Fruit fly (Drosophila melanogaster) whole organism, embryonic: ENCODE results near the gene CG12589.

Source experiments
- Atf-2 ChIP-seq: fragments of 200-800 bp; sonication (Bioruptor generic); optimal IDR thresholded peaks from 2 replicates; lab custom pipeline; 2016; ENCODE audit warnings: missing biosample characterization, missing genetic modification characterization
- CG11695 ChIP-seq: fragments of 200-800 bp; sonication (Bioruptor generic); IDR thresholded peaks from 3 replicates; pipeline ENCODE4 v1.3.6; 2022; ENCODE audit warnings: missing biosample characterization, missing genetic modification characterization
- CG14860 ChIP-seq: fragments of 200-800 bp; sonication (Bioruptor generic); IDR thresholded peaks from 3 replicates; pipeline ENCODE4 v1.3.6; 2022; ENCODE audit warnings: missing biosample characterization, missing genetic modification characterization; ENCODE audit not compliant: partially characterized antibody
- CG14965 ChIP-seq: fragments of 200-800 bp; sonication (Bioruptor generic); optimal IDR thresholded peaks from 2 replicates; lab custom pipeline; 2016; ENCODE audit warnings: missing biosample characterization, missing genetic modification characterization, borderline replicate concordance
- CG15479 ChIP-seq: fragments of 200-800 bp; sonication (Bioruptor generic); optimal IDR thresholded peaks from 3 replicates; lab custom pipeline; 2019; ENCODE audit warnings: missing biosample characterization, mild to moderate bottlenecking, missing genetic modification characterization, moderate library complexity
- CG17568 ChIP-seq: fragments of 200-800 bp; sonication (Bioruptor generic); optimal IDR thresholded peaks from 2 replicates; lab custom pipeline; 2018; ENCODE audit warnings: missing biosample characterization, mild to moderate bottlenecking, missing genetic modification characterization, moderate library complexity
- CG17802 ChIP-seq: fragments of 200-800 bp; sonication (Bioruptor generic); optimal IDR thresholded peaks from 2 replicates; lab custom pipeline; 2018; ENCODE audit warnings: missing biosample characterization, mild to moderate bottlenecking, missing genetic modification characterization, moderate library complexity
- CG1792 ChIP-seq: fragments of 200-800 bp; sonication (Bioruptor generic); optimal IDR thresholded peaks from 2 replicates; lab custom pipeline; 2016; ENCODE audit warnings: missing biosample characterization, missing genetic modification characterization
- CG2120 ChIP-seq: fragments of 200-800 bp; sonication (Bioruptor generic); optimal IDR thresholded peaks from 3 replicates; lab custom pipeline; 2016; ENCODE audit warnings: missing biosample characterization, missing genetic modification characterization
- CG2712 ChIP-seq: fragments of 200-800 bp; optimal IDR thresholded peaks from 3 replicates; lab custom pipeline; 2019; ENCODE audit warnings: missing biosample characterization, mild to moderate bottlenecking, missing genetic modification characterization, moderate library complexity
- CG3281 ChIP-seq: fragments of 200-800 bp; sonication (Bioruptor generic); optimal IDR thresholded peaks from 3 replicates; lab custom pipeline; 2017; ENCODE audit warnings: missing biosample characterization, mild to moderate bottlenecking, missing genetic modification characterization
- CG33557 ChIP-seq: fragments of 200-800 bp; sonication (Bioruptor generic); optimal IDR thresholded peaks from 2 replicates; lab custom pipeline; 2019; ENCODE audit warnings: missing biosample characterization, mild to moderate bottlenecking, missing genetic modification characterization, moderate library complexity
- CG3838 ChIP-seq: fragments of 200-800 bp; sonication (Bioruptor generic); optimal IDR thresholded peaks from 3 replicates; lab custom pipeline; 2016; ENCODE audit warnings: missing biosample characterization, missing genetic modification characterization
- CG4360 ChIP-seq: fragments of 200-800 bp; sonication (Bioruptor generic); IDR thresholded peaks from 2 replicates; pipeline ENCODE4 v1.3.6; 2022; ENCODE audit warnings: missing biosample characterization, missing genetic modification characterization
- CG6791 ChIP-seq: fragments of 200-800 bp; sonication (Bioruptor generic); IDR thresholded peaks from 3 replicates; pipeline ENCODE4 v1.3.6; 2022; ENCODE audit warnings: missing biosample characterization, missing genetic modification characterization; ENCODE audit not compliant: partially characterized antibody
- CG7963 ChIP-seq: fragments of 200-800 bp; sonication (Bioruptor generic); IDR thresholded peaks from 3 replicates; pipeline ENCODE4 v1.3.6; 2022; ENCODE audit warnings: missing biosample characterization, missing genetic modification characterization; ENCODE audit not compliant: partially characterized antibody
- CG8765 ChIP-seq: fragments of 200-800 bp; sonication (Bioruptor generic); IDR thresholded peaks from 2 replicates; pipeline ENCODE4 v1.3.6; 2022; ENCODE audit warnings: missing biosample characterization, missing genetic modification characterization
- CG8924 ChIP-seq: fragments of 200-800 bp; optimal IDR thresholded peaks from 3 replicates; lab custom pipeline; 2019; ENCODE audit warnings: missing biosample characterization, mild to moderate bottlenecking, missing genetic modification characterization, moderate library complexity
- CG9797 ChIP-seq: fragments of 200-800 bp; sonication (Bioruptor generic); optimal IDR thresholded peaks from 3 replicates; lab custom pipeline; 2018; ENCODE audit warnings: missing biosample characterization, mild to moderate bottlenecking, missing genetic modification characterization
- CG9932 ChIP-seq: fragments of 200-800 bp; sonication (Bioruptor generic); IDR thresholded peaks from 2 replicates; pipeline ENCODE4 v1.3.6; 2022; ENCODE audit warnings: missing biosample characterization, missing genetic modification characterization
- E2f1 ChIP-seq: fragments of 200-800 bp; sonication (Bioruptor generic); IDR thresholded peaks from 2 replicates; pipeline ENCODE4 v1.3.6; 2022; ENCODE audit warnings: missing biosample characterization, missing genetic modification characterization
- Fer3 ChIP-seq: fragments of 200-800 bp; sonication (Bioruptor generic); optimal IDR thresholded peaks from 2 replicates; lab custom pipeline; 2018; ENCODE audit warnings: missing biosample characterization, mild to moderate bottlenecking, missing genetic modification characterization, moderate library complexity
- Lhr ChIP-seq: fragments of 200-800 bp; sonication (Bioruptor generic); optimal IDR thresholded peaks from 3 replicates; lab custom pipeline; 2017; ENCODE audit warnings: mild to moderate bottlenecking, missing biosample characterization, missing genetic modification reagents, missing genetic modification characterization
- Lpt ChIP-seq: fragments of >200 bp; optimal IDR thresholded peaks from 2 replicates; lab custom pipeline; 2018; ENCODE audit warnings: missing biosample characterization, missing genetic modification characterization
- Rx ChIP-seq: fragments of 200-800 bp; sonication (Bioruptor generic); IDR thresholded peaks from 2 replicates; pipeline ENCODE4 v1.3.6; 2022; ENCODE audit warnings: missing biosample characterization, missing genetic modification characterization
- Sry-δ ChIP-seq: fragments of 200-800 bp; sonication (Bioruptor generic); optimal IDR thresholded peaks from 2 replicates; lab custom pipeline; 2016; ENCODE audit warnings: missing biosample characterization, missing genetic modification characterization
- Vsx1 ChIP-seq: fragments of 200-800 bp; sonication (Bioruptor generic); optimal IDR thresholded peaks from 2 replicates; lab custom pipeline; 2017; ENCODE audit warnings: missing biosample characterization, mild to moderate bottlenecking, missing genetic modification characterization, missing genetic modification reagents
- aop ChIP-seq: fragments of 200-800 bp; sonication (Bioruptor generic); IDR thresholded peaks from 2 replicates; pipeline ENCODE4 v1.3.6; 2022; ENCODE audit warnings: missing biosample characterization, missing genetic modification characterization
- ara ChIP-seq: fragments of 200-800 bp; sonication (Bioruptor generic); IDR thresholded peaks from 2 replicates; pipeline ENCODE4 v1.3.6; 2022; ENCODE audit warnings: missing biosample characterization, missing genetic modification characterization
- az2 ChIP-seq: fragments of 200-800 bp; sonication (Bioruptor generic); optimal IDR thresholded peaks from 3 replicates; lab custom pipeline; 2016; ENCODE audit warnings: missing biosample characterization, missing genetic modification characterization
- bcd ChIP-seq: fragments of 200-800 bp; sonication (Bioruptor generic); optimal IDR thresholded peaks from 2 replicates; lab custom pipeline; 2017; ENCODE audit warnings: missing biosample characterization, mild to moderate bottlenecking, missing genetic modification characterization
- br ChIP-seq: fragments of >200 bp; optimal IDR thresholded peaks from 2 replicates; lab custom pipeline; 2017
- chn ChIP-seq: fragments of 200-800 bp; sonication (Bioruptor generic); optimal IDR thresholded peaks from 2 replicates; lab custom pipeline; 2016; ENCODE audit warnings: missing biosample characterization, missing genetic modification characterization
- corto ChIP-seq: fragments of 200-800 bp; sonication (Bioruptor generic); optimal IDR thresholded peaks from 2 replicates; lab custom pipeline; 2016; ENCODE audit warnings: missing biosample characterization, mild to moderate bottlenecking, missing genetic modification characterization, moderate library complexity
- crol ChIP-seq: fragments of 200-800 bp; sonication (Bioruptor generic); IDR thresholded peaks from 2 replicates; pipeline ENCODE4 v1.3.6; 2022; ENCODE audit warnings: missing biosample characterization, missing genetic modification characterization
- da ChIP-seq: fragments of 200-800 bp; sonication (Bioruptor generic); optimal IDR thresholded peaks from 2 replicates; lab custom pipeline; 2016; ENCODE audit warnings: missing biosample characterization, missing genetic modification characterization
- dan ChIP-seq: fragments of 200-800 bp; sonication (Bioruptor generic); IDR thresholded peaks from 2 replicates; pipeline ENCODE4 v1.3.6; 2022; ENCODE audit warnings: missing biosample characterization, missing genetic modification characterization
- exex ChIP-seq: fragments of 200-800 bp; sonication (Bioruptor generic); optimal IDR thresholded peaks from 4 replicates; lab custom pipeline; 2018; ENCODE audit warnings: missing biosample characterization, mild to moderate bottlenecking, missing genetic modification characterization, moderate library complexity
- ftz-f1 ChIP-seq: fragments of 200-800 bp; sonication (Bioruptor generic); optimal IDR thresholded peaks from 2 replicates; lab custom pipeline; 2016; ENCODE audit warnings: missing biosample characterization, missing genetic modification characterization
- lmd ChIP-seq: fragments of 200-800 bp; sonication (Bioruptor generic); IDR thresholded peaks from 2 replicates; pipeline ENCODE4 v1.3.6; 2022; ENCODE audit warnings: missing biosample characterization, missing genetic modification characterization
- nau ChIP-seq: fragments of 200-800 bp; sonication (Bioruptor generic); optimal IDR thresholded peaks from 3 replicates; lab custom pipeline; 2017; ENCODE audit warnings: missing biosample characterization, mild to moderate bottlenecking, missing genetic modification characterization, missing genetic modification reagents
- org-1 ChIP-seq: fragments of 200-800 bp; sonication (Bioruptor generic); optimal IDR thresholded peaks from 2 replicates; lab custom pipeline; 2017; ENCODE audit warnings: missing biosample characterization, missing genetic modification characterization
- pb ChIP-seq: fragments of 200-800 bp; sonication (Bioruptor generic); optimal IDR thresholded peaks from 3 replicates; lab custom pipeline; 2016; ENCODE audit warnings: missing biosample characterization, missing genetic modification characterization
- pzg ChIP-seq: fragments of 200-800 bp; sonication (Bioruptor generic); optimal IDR thresholded peaks from 3 replicates; lab custom pipeline; 2018; ENCODE audit warnings: missing biosample characterization, mild to moderate bottlenecking, missing genetic modification characterization, moderate library complexity
- shn ChIP-seq: fragments of 200-800 bp; sonication (Bioruptor generic); optimal IDR thresholded peaks from 3 replicates; lab custom pipeline; 2016; ENCODE audit warnings: missing biosample characterization, missing genetic modification characterization
- sim ChIP-seq: fragments of 200-800 bp; sonication (Bioruptor generic); IDR thresholded peaks from 2 replicates; pipeline ENCODE4 v1.3.6; 2022; ENCODE audit warnings: missing biosample characterization, missing genetic modification characterization
- slp2 ChIP-seq: fragments of 200-800 bp; sonication (Bioruptor generic); optimal IDR thresholded peaks from 2 replicates; lab custom pipeline; 2016; ENCODE audit warnings: missing biosample characterization, missing genetic modification characterization
- tio ChIP-seq: fragments of 200-800 bp; sonication (Bioruptor generic); optimal IDR thresholded peaks from 2 replicates; lab custom pipeline; 2017; ENCODE audit warnings: missing biosample characterization, missing genetic modification characterization, inconsistent platforms
- ttk ChIP-seq: fragments of 200-800 bp; sonication (Bioruptor generic); IDR thresholded peaks from 2 replicates; pipeline ENCODE4 v2.1.2; 2022; ENCODE audit warnings: missing biosample characterization, missing genetic modification characterization
- usp ChIP-seq: fragments of >200 bp; optimal IDR thresholded peaks from 2 replicates; lab custom pipeline; 2017; ENCODE audit warnings: missing biosample characterization, missing genetic modification characterization
- vvl ChIP-seq: fragments of 200-800 bp; sonication (Bioruptor generic); IDR thresholded peaks from 2 replicates; pipeline ENCODE4 v1.3.6; 2022; ENCODE audit warnings: missing biosample characterization, missing genetic modification characterization
- wek ChIP-seq: fragments of 200-800 bp; sonication (Bioruptor generic); optimal IDR thresholded peaks from 3 replicates; lab custom pipeline; 2018; ENCODE audit warnings: missing biosample characterization, mild to moderate bottlenecking, missing genetic modification characterization, moderate library complexity

CG12589 gene

dm6 chr3R:5108034-5108433, 30.8 kb downstream of the CG12589 start (continued):
- peak; percentile 6 for TF ChIP-seq pzg
- peak; percentile 88 for TF ChIP-seq wek (GFP tag; lab: Kevin White, UChicago)
- TF ChIP-seq chn (GFP tag; lab: Kevin White, UChicago): peak; percentile 54
- TF ChIP-seq CG33557 (GFP tag; lab: Kevin White, UChicago): peak; percentile 96
- peak; percentile 63 for TF ChIP-seq CG15479
- TF ChIP-seq CG3838 (GFP tag; lab: Kevin White, UChicago): peak; percentile 90
- TF ChIP-seq Rx (GFP tag; lab: Robert Waterston, UW): no peak
- peak; percentile 92 for TF ChIP-seq Lhr
- peak; percentile 75 for TF ChIP-seq shn (GFP tag; lab: Kevin White, UChicago)
- peak; percentile 88 for TF ChIP-seq org-1 (GFP tag; lab: Kevin White, UChicago)
- no peak for TF ChIP-seq CG6791 (GFP tag; lab: Robert Waterston, UW)
- no peak for TF ChIP-seq Lpt
- no peak for TF ChIP-seq crol
- peak; percentile 64; the same call in 1 of the 2 replicates for TF ChIP-seq E2f1 (GFP tag; lab: Robert Waterston, UW)
- peak; percentile 91 for TF ChIP-seq Vsx1
- TF ChIP-seq CG8924 (tag; lab: Kevin White, UChicago): peak; percentile 86
- TF ChIP-seq bcd (GFP tag; lab: Kevin White, UChicago): peak; percentile 81
- no peak for TF ChIP-seq ftz-f1 (GFP tag; lab: Kevin White, UChicago)
- TF ChIP-seq ttk (GFP tag; lab: Robert Waterston, UW): no peak
- TF ChIP-seq az2: peak; percentile 48
- TF ChIP-seq CG17802: peak; percentile 18
- TF ChIP-seq CG9932 (GFP tag; lab: Robert Waterston, UW): no peak; the same call in 1 of the 2 replicates
- no peak for TF ChIP-seq CG14860 (GFP tag; lab: Robert Waterston, UW)
- TF ChIP-seq corto: no peak
- no peak for TF ChIP-seq br (lab: Kevin White, UChicago)
- TF ChIP-seq slp2: peak; percentile 33
- peak; percentile 70 for TF ChIP-seq exex (tag; lab: Kevin White, UChicago)
- TF ChIP-seq usp (GFP tag; lab: Kevin White, UChicago): no peak
- TF ChIP-seq vvl (GFP tag; lab: Robert Waterston, UW): peak; percentile 79
- TF ChIP-seq pb (GFP tag; lab: Kevin White, UChicago): peak; percentile 66
- peak; percentile 87 for TF ChIP-seq Fer3 (tag; lab: Kevin White, UChicago)
- TF ChIP-seq CG8765: no peak
- no peak for TF ChIP-seq dan
- peak; percentile 58 for TF ChIP-seq CG4360 (GFP tag; lab: Robert Waterston, UW)
- TF ChIP-seq Atf-2 (GFP tag; lab: Kevin White, UChicago): peak; percentile 82
- TF ChIP-seq CG9797 (GFP tag; lab: Kevin White, UChicago): peak; percentile 20
- peak; percentile 79 for TF ChIP-seq CG11695
- peak; percentile 86 for TF ChIP-seq CG1792 (GFP tag; lab: Kevin White, UChicago)
- TF ChIP-seq CG14965 (GFP tag; lab: Kevin White, UChicago): peak; percentile 79
- TF ChIP-seq Sry-δ (GFP tag; lab: Kevin White, UChicago): peak; percentile 47
- TF ChIP-seq CG2120 (GFP tag; lab: Kevin White, UChicago): peak; percentile 80
- no peak for TF ChIP-seq aop (GFP tag; lab: Robert Waterston, UW)
- TF ChIP-seq nau (GFP tag; lab: Kevin White, UChicago): peak; percentile 93
- TF ChIP-seq ara (GFP tag; lab: Robert Waterston, UW): peak; percentile 85; the same call in 1 of the 2 replicates
- TF ChIP-seq CG7963: no peak
- peak; percentile 70 for TF ChIP-seq sim (GFP tag; lab: Robert Waterston, UW)
- TF ChIP-seq tio (GFP tag; lab: Kevin White, UChicago): peak; percentile 60
- TF ChIP-seq CG17568: peak; percentile 96
- peak; percentile 91 for TF ChIP-seq CG3281 (GFP tag; lab: Kevin White, UChicago)
- TF ChIP-seq da: peak; percentile 67
- TF ChIP-seq CG2712 (tag; lab: Kevin White, UChicago): peak; percentile 83
- peak; percentile 45; the same call in 1 of the 2 replicates for TF ChIP-seq lmd (GFP tag; lab: Robert Waterston, UW)
